Worm (Caenorhabditis elegans) whole organism, L1 larva: ENCODE results near the gene vps-54.

Experiments used
- C04F5.9 ChIP-seq: sonication (generic microtip); optimal IDR thresholded peaks from 2 replicates; lab custom pipeline; 2016; ENCODE audit warnings: missing genetic modification characterization, missing compliant biosample characterization
- Y116A8C.19 ChIP-seq: sonication (generic microtip); optimal IDR thresholded peaks from 2 replicates; lab custom pipeline; 2016; ENCODE audit warnings: missing compliant biosample characterization, missing genetic modification characterization, borderline replicate concordance
- aly-2 ChIP-seq: fragments of 150-350 bp; optimal IDR thresholded peaks from 2 replicates; lab custom pipeline; 2014; ENCODE audit warnings: missing biosample characterization, missing genetic modification characterization
- ama-1 ChIP-seq: fragments of 150-350 bp; optimal IDR thresholded peaks from 2 replicates; lab custom pipeline; 2014
- blmp-1 ChIP-seq: fragments of 150-350 bp; optimal IDR thresholded peaks from 2 replicates; lab custom pipeline; 2014; ENCODE audit warnings: missing biosample characterization, missing genetic modification characterization
- ceh-88 ChIP-seq: fragments of 200-800 bp; sonication (Bioruptor generic); IDR thresholded peaks from 2 replicates; pipeline ENCODE4 v1.3.6; 2022; ENCODE audit warnings: missing genetic modification characterization, missing compliant biosample characterization
- ceh-90 ChIP-seq: sonication (generic microtip); optimal IDR thresholded peaks from 2 replicates; lab custom pipeline; 2016; ENCODE audit warnings: missing genetic modification characterization, missing compliant biosample characterization
- ces-1 ChIP-seq: fragments of 150-350 bp; optimal IDR thresholded peaks from 2 replicates; lab custom pipeline; 2014; ENCODE audit warnings: missing biosample characterization, missing genetic modification reagents, missing genetic modification characterization
- efl-1 ChIP-seq, 4 experiments: fragments of 150-350 bp; optimal IDR thresholded peaks in 3 of 4; peaks in 1 of 4; 1 replicate in 1 of 4; 2 replicates in 3 of 4; lab custom pipeline; 2014; ENCODE audit warnings: missing biosample characterization in 2 of 4, missing genetic modification characterization in 2 of 4, missing genetic modification reagents in 2 of 4
- egl-13 ChIP-seq: sonication (generic microtip); optimal IDR thresholded peaks from 2 replicates; lab custom pipeline; 2016; ENCODE audit warnings: missing genotype, missing genetic modification reagents, missing genetic modification characterization, missing compliant biosample characterization
- egl-27 ChIP-seq, 2 experiments: fragments of 150-350 bp in 1 of 2; sonication (generic microtip); optimal IDR thresholded peaks; 3 replicates each; lab custom pipeline; 2017 to 2018; ENCODE audit warnings: missing biosample characterization in 2 of 2, missing genetic modification characterization in 2 of 2, missing genetic modification reagents in 2 of 2
- elt-2 ChIP-seq: sonication (generic microtip); optimal IDR thresholded peaks from 2 replicates; lab custom pipeline; 2016; ENCODE audit warnings: missing genetic modification characterization, mild to moderate bottlenecking, inconsistent platforms, missing compliant biosample characterization, missing genetic modification reagents
- fos-1 ChIP-seq: fragments of 150-350 bp; optimal IDR thresholded peaks from 2 replicates; lab custom pipeline; 2014; ENCODE audit warnings: missing biosample characterization, missing genetic modification characterization
- grh-1 ChIP-seq: fragments of 200-800 bp; sonication (Bioruptor generic); IDR thresholded peaks from 2 replicates; pipeline ENCODE4 v1.3.6; 2022; ENCODE audit warnings: missing genetic modification reagents, missing genetic modification characterization, missing compliant biosample characterization
- hlh-17 ChIP-seq: fragments of 200-800 bp; sonication (Bioruptor generic); optimal IDR thresholded peaks from 2 replicates; lab custom pipeline; 2018; ENCODE audit warnings: missing genetic modification characterization, mild to moderate bottlenecking, missing compliant biosample characterization, moderate library complexity, borderline replicate concordance
- hpl-2 ChIP-seq: fragments of 150-350 bp; optimal IDR thresholded peaks from 2 replicates; lab custom pipeline; 2014; ENCODE audit warnings: missing biosample characterization, missing genetic modification reagents, missing genetic modification characterization
- lin-13 ChIP-seq: fragments of 150-350 bp; optimal IDR thresholded peaks from 2 replicates; lab custom pipeline; 2014; ENCODE audit warnings: missing biosample characterization, missing genetic modification reagents, missing genetic modification characterization
- lin-35 ChIP-seq, 2 experiments: fragments of 150-350 bp; optimal IDR thresholded peaks; 2 replicates each; lab custom pipeline; 2014; ENCODE audit warnings: missing biosample characterization in 2 of 2, missing genetic modification characterization in 2 of 2, missing genetic modification reagents in 2 of 2
- lir-3 ChIP-seq: sonication (generic microtip); optimal IDR thresholded peaks from 2 replicates; lab custom pipeline; 2016; ENCODE audit warnings: mild to moderate bottlenecking, missing genetic modification characterization, moderate library complexity, missing compliant biosample characterization; ENCODE audit not compliant: poor library complexity
- lsy-2 ChIP-seq, 2 experiments: fragments of 150-350 bp; optimal IDR thresholded peaks; 2 replicates each; lab custom pipeline; 2014; ENCODE audit warnings: missing biosample characterization in 2 of 2, missing genetic modification characterization in 2 of 2
- nhr-19 ChIP-seq: fragments of 200-800 bp; sonication (Bioruptor generic); conservative IDR thresholded peaks from 2 replicates; pipeline ENCODE4 v1.3.6; 2022; ENCODE audit warnings: missing genetic modification characterization, missing compliant biosample characterization
- nhr-20 ChIP-seq: sonication (generic microtip); optimal IDR thresholded peaks from 2 replicates; lab custom pipeline; 2016; ENCODE audit warnings: mild to moderate bottlenecking, missing genetic modification characterization, missing compliant biosample characterization
- nhr-237 ChIP-seq: fragments of 150-350 bp; optimal IDR thresholded peaks from 2 replicates; lab custom pipeline; 2014; ENCODE audit warnings: missing biosample characterization, missing genetic modification characterization
- nhr-71 ChIP-seq: sonication (generic microtip); optimal IDR thresholded peaks from 2 replicates; lab custom pipeline; 2016; ENCODE audit warnings: mild to moderate bottlenecking, missing genetic modification characterization, moderate library complexity, missing compliant biosample characterization
- nhr-76 ChIP-seq: sonication (generic microtip); optimal IDR thresholded peaks from 2 replicates; lab custom pipeline; 2017; ENCODE audit warnings: missing biosample characterization, missing genetic modification characterization
- nhr-84 ChIP-seq: sonication (generic microtip); optimal IDR thresholded peaks from 2 replicates; lab custom pipeline; 2017; ENCODE audit warnings: missing biosample characterization, missing genetic modification characterization
- nhr-85 ChIP-seq: sonication (generic microtip); peaks from one replicate; lab custom pipeline; 2016; ENCODE audit warnings: missing genetic modification characterization, inconsistent platforms, missing compliant biosample characterization
- pag-3 ChIP-seq: sonication (generic microtip); optimal IDR thresholded peaks from 2 replicates; lab custom pipeline; 2017; ENCODE audit warnings: missing genetic modification characterization, mild to moderate bottlenecking, missing compliant biosample characterization, antibody characterized with exemption, borderline replicate concordance; ENCODE audit not compliant: insufficient read depth
- pax-3 ChIP-seq: fragments of 200-800 bp; sonication (Bioruptor generic); optimal IDR thresholded peaks from 2 replicates; lab custom pipeline; 2018; ENCODE audit warnings: mild to moderate bottlenecking, missing genetic modification characterization, moderate library complexity, missing compliant biosample characterization
- skn-1 ChIP-seq: fragments of 150-350 bp; optimal IDR thresholded peaks from 2 replicates; lab custom pipeline; 2014; ENCODE audit warnings: missing biosample characterization, missing genetic modification characterization
- sptf-1 ChIP-seq: fragments of 150-350 bp; optimal IDR thresholded peaks from 2 replicates; lab custom pipeline; 2014; ENCODE audit warnings: missing biosample characterization, missing genetic modification characterization
- swsn-7 ChIP-seq: sonication (generic microtip); optimal IDR thresholded peaks from 2 replicates; lab custom pipeline; 2016; ENCODE audit warnings: missing genetic modification characterization, missing compliant biosample characterization
- tlp-1 ChIP-seq: fragments of 150-350 bp; optimal IDR thresholded peaks from 2 replicates; lab custom pipeline; 2014; ENCODE audit warnings: missing biosample characterization, missing genetic modification characterization
- unc-98 ChIP-seq: fragments of 200-800 bp; sonication (Bioruptor generic); IDR thresholded peaks from 2 replicates; pipeline ENCODE4 v1.3.6; 2022; ENCODE audit warnings: missing genetic modification characterization, missing compliant biosample characterization
- xbp-1 ChIP-seq: sonication (generic microtip); optimal IDR thresholded peaks from 2 replicates; lab custom pipeline; 2016; ENCODE audit warnings: missing genetic modification characterization, missing compliant biosample characterization
- ztf-4 ChIP-seq: fragments of 150-350 bp; optimal IDR thresholded peaks from 2 replicates; lab custom pipeline; 2014; ENCODE audit warnings: missing biosample characterization, missing genetic modification characterization

vps-54 gene

DNA sequence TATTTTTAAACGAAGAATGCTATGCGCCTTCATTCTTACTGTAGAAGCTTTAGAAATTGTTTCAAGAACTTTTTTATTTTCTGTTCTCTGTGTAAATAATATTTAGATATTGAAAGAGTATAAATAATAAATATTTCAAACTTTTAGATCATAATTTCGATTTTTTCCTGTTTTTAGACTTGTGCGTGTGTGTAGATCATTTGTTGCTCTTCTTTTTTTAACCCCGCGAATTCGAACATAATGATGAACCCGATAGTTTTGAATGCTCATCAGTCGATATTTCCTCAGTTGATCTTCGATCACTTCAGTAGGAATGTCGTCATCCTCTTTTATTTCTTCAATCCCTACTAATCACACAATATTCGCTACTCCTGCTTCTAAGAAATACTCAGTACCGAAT, 21.0 kb upstream of the vps-54 start, which contains the start of gene T21C9.13:
T21C9.13 (plus strand) TSS at position 33 of the 400 bp plus-strand sequence.
- TF ChIP-seq lin-13 (no peak), sptf-1 (tag; lab: Kevin White, UChicago) (no peak), swsn-7 (no peak), ceh-88 (GFP tag; lab: Robert Waterston, UW) (no peak), blmp-1 (tag; lab: Kevin White, UChicago) (no peak), nhr-85 (tag; lab: Kevin White, UChicago) (no peak), nhr-237 (no peak), egl-13 (tag; lab: Kevin White, UChicago) (no peak), hlh-17 (GFP tag; lab: Kevin White, UChicago) (no peak), C04F5.9 (tag; lab: Kevin White, UChicago) (no peak)

DNA sequence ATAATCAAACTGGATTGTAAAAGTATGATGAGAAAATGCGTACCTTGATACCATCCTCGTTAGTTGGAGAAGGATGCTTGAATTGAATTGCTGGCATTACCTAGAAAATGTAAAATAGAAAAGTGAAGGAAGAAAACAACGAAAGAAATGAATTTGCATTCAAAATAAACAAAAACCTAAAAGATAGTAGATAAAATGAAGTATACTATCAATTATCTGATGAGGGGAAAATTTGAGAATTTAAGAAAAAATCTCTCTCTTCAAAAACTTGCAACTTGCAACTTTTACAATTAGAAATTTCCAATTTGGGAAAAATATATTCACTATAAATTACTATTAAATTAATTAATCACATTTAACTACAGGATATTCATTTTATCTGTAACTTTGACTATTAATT, 18.6 kb upstream of the vps-54 start, which contains the start of gene T21C9.11:
T21C9.11 (minus strand) TSS at position 101 of the 400 bp plus-strand sequence.
- TF ChIP-seq lin-35 (GFP tag; optimal IDR thresholded peaks at IDR 0.05; lab: Kevin White, UChicago), result no peak
- TF ChIP-seq ceh-90 (tag; lab: Kevin White, UChicago), result no peak
- TF ChIP-seq pax-3 (tag; lab: Kevin White, UChicago), result no peak
- TF ChIP-seq grh-1, result no peak
- no peak for TF ChIP-seq lir-3 (tag; lab: Kevin White, UChicago)
- TF ChIP-seq ceh-88 (GFP tag; lab: Robert Waterston, UW), result no peak
- no peak for TF ChIP-seq ces-1 (GFP tag; lab: Kevin White, UChicago)
- no peak for TF ChIP-seq unc-98 (GFP tag; lab: Robert Waterston, UW)
- TF ChIP-seq xbp-1 (tag; lab: Kevin White, UChicago), result no peak
- no peak for TF ChIP-seq egl-27 (tag; optimal IDR thresholded peaks at IDR 0.05; lab: Kevin White, UChicago)
- TF ChIP-seq skn-1, result no peak
- no peak for TF ChIP-seq nhr-84 (tag; lab: Kevin White, UChicago)
- TF ChIP-seq hpl-2 (GFP tag; lab: Kevin White, UChicago), result no peak
- no peak for TF ChIP-seq blmp-1 (tag; lab: Kevin White, UChicago)
- TF ChIP-seq Y116A8C.19, result no peak
- no peak for TF ChIP-seq elt-2
- no peak for TF ChIP-seq lsy-2 (tag; optimal IDR thresholded peaks at IDR 0.05; lab: Kevin White, UChicago)
- TF ChIP-seq nhr-237, result no peak

DNA sequence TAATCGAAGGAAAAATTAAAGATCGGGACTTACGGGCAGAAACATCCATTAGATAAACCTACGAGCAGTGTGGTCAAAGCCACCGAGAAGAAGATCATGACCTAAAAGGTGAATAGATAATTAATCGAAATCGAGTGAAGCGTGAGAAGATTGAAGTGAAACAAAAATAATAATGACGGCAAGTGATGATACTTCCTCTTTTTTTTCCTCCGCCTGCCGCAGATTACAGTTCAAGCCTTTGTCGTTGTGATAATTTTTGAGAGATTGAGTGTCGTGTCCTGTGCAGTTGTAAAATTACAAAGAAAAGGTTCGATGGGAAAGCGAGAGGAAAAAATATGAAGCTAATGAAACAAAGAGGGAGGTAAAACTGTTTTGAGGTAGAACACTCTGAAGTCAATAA, 16.3 kb upstream of the vps-54 start, which contains the start of gene T21C9.9:
T21C9.9 (minus strand) TSS at position 101 of the 400 bp plus-strand sequence.
- no peak for TF ChIP-seq nhr-19 (GFP tag; lab: Robert Waterston, UW)
- TF ChIP-seq efl-1 (optimal IDR thresholded peaks at IDR 0.05; lab: Kevin White, UChicago), result no peak
- TF ChIP-seq efl-1 (GFP tag; optimal IDR thresholded peaks at IDR 0.05 in 1 of 2; lab: Kevin White, UChicago), result no peak
- TF ChIP-seq pag-3 (tag; lab: Kevin White, UChicago), result no peak
- no peak for TF ChIP-seq nhr-76 (tag; lab: Kevin White, UChicago)
- TF ChIP-seq ceh-90 (tag; lab: Kevin White, UChicago), result no peak

DNA sequence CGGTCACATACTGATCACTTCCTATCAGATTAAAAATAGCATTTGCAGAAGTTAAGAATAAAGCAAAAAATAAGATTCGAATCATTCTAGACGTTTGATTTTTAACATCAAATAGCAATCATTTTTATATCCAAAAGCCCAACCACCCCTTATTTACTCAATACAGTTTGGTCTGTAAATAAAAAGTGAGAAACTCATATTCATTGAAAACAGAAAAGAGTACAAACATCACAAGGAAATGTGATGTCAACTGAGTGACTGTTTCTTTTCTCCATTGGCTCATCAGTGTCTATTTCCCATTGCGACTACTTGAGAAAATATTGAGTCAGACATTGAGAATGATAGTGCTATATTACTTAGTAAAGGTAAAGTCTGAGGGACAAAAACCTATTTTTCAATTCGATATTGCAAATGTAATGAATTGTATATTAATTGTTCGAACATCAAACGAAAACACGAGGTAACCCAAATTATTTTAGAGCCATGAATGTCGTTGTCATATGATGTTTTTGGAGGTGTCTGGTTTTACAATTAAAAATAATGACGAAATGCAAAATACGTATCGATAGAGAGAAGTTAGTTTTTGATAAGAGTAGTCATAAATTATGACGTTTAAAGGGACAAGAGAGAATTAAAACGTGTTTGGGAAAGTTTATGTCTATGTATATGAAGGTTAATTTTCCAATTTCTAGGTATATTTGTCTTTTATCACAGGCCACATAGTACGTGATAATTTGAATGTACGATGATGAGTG, 13.7 kb upstream of the vps-54 start, which contains the start of gene ttr-23:
ttr-23 (minus strand) TSS at position 87 of the 755 bp plus-strand sequence.
- TF ChIP-seq nhr-71, result peak; percentile 62
- TF ChIP-seq aly-2 (tag; lab: Kevin White, UChicago), result no peak
- no peak for TF ChIP-seq efl-1 (optimal IDR thresholded peaks at IDR 0.05; lab: Kevin White, UChicago)
- peak in 1 of 2 experiments; percentile 36 for TF ChIP-seq efl-1 (GFP tag; optimal IDR thresholded peaks at IDR 0.05 in 1 of 2; lab: Kevin White, UChicago)
- no peak for TF ChIP-seq hlh-17 (GFP tag; lab: Kevin White, UChicago)
- no peak for TF ChIP-seq ceh-90 (tag; lab: Kevin White, UChicago)
- peak in 1 of 2 experiments; percentile 43 for TF ChIP-seq lin-35 (GFP tag; optimal IDR thresholded peaks at IDR 0.05; lab: Kevin White, UChicago)
- peak; percentile 66 for TF ChIP-seq nhr-85 (tag; lab: Kevin White, UChicago)
- TF ChIP-seq ztf-4 (tag; lab: Kevin White, UChicago), result no peak
- no peak for TF ChIP-seq Y116A8C.19
- peak; percentile 24 for TF ChIP-seq tlp-1
- peak; percentile 32 for TF ChIP-seq nhr-20 (tag; lab: Kevin White, UChicago)
- no peak for TF ChIP-seq nhr-76 (tag; lab: Kevin White, UChicago)
- peak; percentile 83 for TF ChIP-seq elt-2
- no peak for TF ChIP-seq ama-1
- TF ChIP-seq fos-1 (tag; lab: Kevin White, UChicago), result no peak
